Worm (Caenorhabditis elegans) whole organism, L2 larva: Measurements from ENCODE around the gene srt-4.
"Not testable (repeated sequence)": the region's sequence is repeated elsewhere in the genome, so short reads cannot be mapped to it uniquely, and the experiment has no call there.

Source experiments
- C34F6.9 ChIP-seq: fragments of 150-350 bp; optimal IDR thresholded peaks from 2 replicates; lab custom pipeline; 2014; ENCODE audit warnings: missing biosample characterization, missing genetic modification characterization
- F13H6.1 ChIP-seq: sonication (generic microtip); optimal IDR thresholded peaks from 2 replicates; lab custom pipeline; 2016; ENCODE audit warnings: missing genetic modification characterization, missing compliant biosample characterization
- R02D3.7 ChIP-seq: fragments of 150-350 bp; optimal IDR thresholded peaks from 2 replicates; lab custom pipeline; 2014; ENCODE audit warnings: missing biosample characterization, missing genetic modification characterization
- Y55F3AM.14 ChIP-seq: fragments of 200-800 bp; sonication (Bioruptor generic); optimal IDR thresholded peaks from 2 replicates; lab custom pipeline; 2018; ENCODE audit warnings: mild to moderate bottlenecking, missing genetic modification characterization, missing compliant biosample characterization
- ZK546.5 ChIP-seq: sonication (generic microtip); optimal IDR thresholded peaks from 2 replicates; lab custom pipeline; 2017; ENCODE audit warnings: missing biosample characterization, missing genetic modification characterization
- alr-1 ChIP-seq: fragments of 150-350 bp; optimal IDR thresholded peaks from 2 replicates; lab custom pipeline; 2014; ENCODE audit warnings: missing biosample characterization, missing genetic modification characterization
- aly-2 ChIP-seq: fragments of 150-350 bp; optimal IDR thresholded peaks from 2 replicates; lab custom pipeline; 2014; ENCODE audit warnings: missing biosample characterization, missing genetic modification characterization
- ama-1 ChIP-seq: fragments of 150-350 bp; optimal IDR thresholded peaks from 2 replicates; lab custom pipeline; 2018; ENCODE audit warnings: inconsistent platforms
- blmp-1 ChIP-seq: sonication (generic microtip); optimal IDR thresholded peaks from 2 replicates; lab custom pipeline; 2017; ENCODE audit warnings: missing genetic modification characterization, mild to moderate bottlenecking, missing compliant biosample characterization, antibody characterized with exemption, moderate library complexity; ENCODE audit not compliant: insufficient read depth
- ceh-16 ChIP-seq: fragments of 150-350 bp; optimal IDR thresholded peaks from 2 replicates; lab custom pipeline; 2014; ENCODE audit warnings: missing biosample characterization, missing genetic modification characterization
- ceh-82 ChIP-seq: fragments of 150-350 bp; optimal IDR thresholded peaks from 2 replicates; lab custom pipeline; 2014; ENCODE audit warnings: missing biosample characterization, missing genetic modification characterization
- crh-2 ChIP-seq: sonication (generic microtip); optimal IDR thresholded peaks from 2 replicates; lab custom pipeline; 2017; ENCODE audit warnings: missing biosample characterization, missing genetic modification characterization
- dmd-4 ChIP-seq: sonication (generic microtip); optimal IDR thresholded peaks from 2 replicates; lab custom pipeline; 2017; ENCODE audit warnings: missing biosample characterization, missing genetic modification characterization
- egl-27 ChIP-seq: sonication (generic microtip); optimal IDR thresholded peaks from 3 replicates; lab custom pipeline; 2017; ENCODE audit warnings: missing biosample characterization, missing genetic modification reagents, missing genetic modification characterization
- elt-1 ChIP-seq: fragments of 150-350 bp; optimal IDR thresholded peaks from 2 replicates; lab custom pipeline; 2014; ENCODE audit warnings: missing biosample characterization, missing genetic modification characterization
- elt-3 ChIP-seq: sonication (generic microtip); optimal IDR thresholded peaks from 2 replicates; lab custom pipeline; 2017; ENCODE audit warnings: missing biosample characterization, missing genetic modification characterization
- fos-1 ChIP-seq: fragments of 150-350 bp; optimal IDR thresholded peaks from 2 replicates; lab custom pipeline; 2014; ENCODE audit warnings: missing biosample characterization, missing genetic modification characterization
- gmeb-1 ChIP-seq: fragments of 150-350 bp; optimal IDR thresholded peaks from 2 replicates; lab custom pipeline; 2014; ENCODE audit warnings: missing biosample characterization, missing genetic modification characterization
- lin-11 ChIP-seq: fragments of 150-350 bp; sonication (generic microtip); optimal IDR thresholded peaks from 2 replicates; lab custom pipeline; 2014; ENCODE audit warnings: missing biosample characterization, missing genetic modification characterization, inconsistent platforms, mixed read lengths
- lin-13 ChIP-seq: fragments of 150-350 bp; optimal IDR thresholded peaks from 2 replicates; lab custom pipeline; 2014; ENCODE audit warnings: missing biosample characterization, missing genetic modification reagents, missing genetic modification characterization
- lin-39 ChIP-seq: fragments of 150-350 bp; optimal IDR thresholded peaks from 2 replicates; lab custom pipeline; 2014; ENCODE audit warnings: missing biosample characterization, missing genetic modification reagents, missing genetic modification characterization
- lsy-2 ChIP-seq, 2 experiments: fragments of 150-350 bp in 1 of 2; sonication (generic microtip) in 1 of 2; optimal IDR thresholded peaks; 2 replicates each; lab custom pipeline; 2014 to 2017; ENCODE audit warnings: missing biosample characterization in 2 of 2, missing genetic modification characterization in 2 of 2
- mab-5 ChIP-seq: fragments of 150-350 bp; optimal IDR thresholded peaks from 2 replicates; lab custom pipeline; 2014; ENCODE audit warnings: missing biosample characterization, missing genetic modification characterization
- mbf-1 ChIP-seq: sonication (generic microtip); optimal IDR thresholded peaks from 2 replicates; lab custom pipeline; 2017; ENCODE audit warnings: missing biosample characterization, missing genetic modification characterization
- mdl-1 ChIP-seq, 2 experiments: fragments of 150-350 bp in 1 of 2; sonication (generic microtip) in 1 of 2; optimal IDR thresholded peaks; 2 replicates each; lab custom pipeline; 2017; ENCODE audit warnings: missing biosample characterization in 2 of 2, missing genetic modification characterization in 2 of 2
- nhr-10 ChIP-seq: sonication (generic microtip); optimal IDR thresholded peaks from 2 replicates; lab custom pipeline; 2017; ENCODE audit warnings: missing biosample characterization, missing genetic modification characterization
- nhr-11 ChIP-seq: fragments of 150-350 bp; optimal IDR thresholded peaks from 2 replicates; lab custom pipeline; 2014; ENCODE audit warnings: missing biosample characterization, missing genetic modification characterization
- nhr-12 ChIP-seq: fragments of 150-350 bp; optimal IDR thresholded peaks from 2 replicates; lab custom pipeline; 2014; ENCODE audit warnings: missing biosample characterization, missing genetic modification characterization
- nhr-129 ChIP-seq: fragments of 150-350 bp; optimal IDR thresholded peaks from 2 replicates; lab custom pipeline; 2014; ENCODE audit warnings: missing biosample characterization, missing genetic modification characterization
- nhr-21 ChIP-seq: fragments of 150-350 bp; optimal IDR thresholded peaks from 2 replicates; lab custom pipeline; 2014; ENCODE audit warnings: missing biosample characterization, missing genetic modification characterization
- nhr-23 ChIP-seq: fragments of 150-350 bp; optimal IDR thresholded peaks from 2 replicates; lab custom pipeline; 2014; ENCODE audit warnings: missing biosample characterization, missing genetic modification reagents, missing genetic modification characterization
- nhr-237 ChIP-seq: fragments of 150-350 bp; optimal IDR thresholded peaks from 2 replicates; lab custom pipeline; 2014; ENCODE audit warnings: missing biosample characterization, missing genetic modification characterization
- nhr-25 ChIP-seq: fragments of 150-350 bp; sonication (generic microtip); optimal IDR thresholded peaks from 3 replicates; lab custom pipeline; 2014; ENCODE audit warnings: missing biosample characterization, missing genetic modification characterization
- nhr-6 ChIP-seq: fragments of 150-350 bp; optimal IDR thresholded peaks from 2 replicates; lab custom pipeline; 2014; ENCODE audit warnings: missing biosample characterization, missing genetic modification characterization
- nhr-77 ChIP-seq: fragments of 150-350 bp; optimal IDR thresholded peaks from 2 replicates; lab custom pipeline; 2014; ENCODE audit warnings: missing biosample characterization, missing genetic modification characterization
- peb-1 ChIP-seq: fragments of 150-350 bp; optimal IDR thresholded peaks from 2 replicates; lab custom pipeline; 2014; ENCODE audit warnings: missing biosample characterization, missing genetic modification characterization
- sem-4 ChIP-seq: fragments of 150-350 bp; optimal IDR thresholded peaks from 2 replicates; lab custom pipeline; 2014; ENCODE audit warnings: missing biosample characterization, missing genetic modification reagents, missing genetic modification characterization
- skn-1 ChIP-seq: sonication (generic microtip); optimal IDR thresholded peaks from 2 replicates; lab custom pipeline; 2017; ENCODE audit warnings: missing biosample characterization, missing genetic modification characterization
- sma-3 ChIP-seq: sonication (generic microtip); optimal IDR thresholded peaks from 2 replicates; lab custom pipeline; 2016; ENCODE audit warnings: missing genetic modification reagents, missing genetic modification characterization, missing compliant biosample characterization
- sma-9 ChIP-seq, 2 experiments: fragments of 150-350 bp in 1 of 2; sonication (generic microtip) in 1 of 2; optimal IDR thresholded peaks; 2 replicates each; lab custom pipeline; 2014 to 2016; ENCODE audit warnings: missing genetic modification characterization in 2 of 2, mild to moderate bottlenecking in 1 of 2, missing biosample characterization in 1 of 2, missing compliant biosample characterization in 1 of 2, missing genetic modification reagents in 1 of 2, moderate library complexity in 1 of 2
- snpc-4 ChIP-seq: fragments of 150-350 bp; optimal IDR thresholded peaks from 2 replicates; lab custom pipeline; 2014; ENCODE audit warnings: missing biosample characterization, missing genetic modification characterization
- unc-39 ChIP-seq: fragments of 150-350 bp; optimal IDR thresholded peaks from 2 replicates; lab custom pipeline; 2014; ENCODE audit warnings: missing biosample characterization, missing genetic modification characterization
- unc-55 ChIP-seq: fragments of 150-350 bp; sonication (generic microtip); optimal IDR thresholded peaks from 3 replicates; lab custom pipeline; 2014; ENCODE audit warnings: missing biosample characterization, missing genetic modification reagents, missing genetic modification characterization
- unc-62 ChIP-seq: fragments of 150-350 bp; optimal IDR thresholded peaks from 2 replicates; lab custom pipeline; 2014; ENCODE audit warnings: missing biosample characterization, missing genetic modification reagents, missing genetic modification characterization
- zag-1 ChIP-seq: fragments of 150-350 bp; optimal IDR thresholded peaks from 2 replicates; lab custom pipeline; 2014; ENCODE audit warnings: missing biosample characterization, missing genetic modification characterization
- ztf-1 ChIP-seq: fragments of 200-800 bp; sonication (Bioruptor generic); conservative IDR thresholded peaks from 2 replicates; pipeline ENCODE4 v1.3.6; 2022; ENCODE audit warnings: missing genetic modification characterization, missing compliant biosample characterization
- ztf-11 ChIP-seq: sonication (generic microtip); optimal IDR thresholded peaks from 2 replicates; lab custom pipeline; 2017; ENCODE audit warnings: missing biosample characterization, missing genetic modification characterization
- ztf-4 ChIP-seq: fragments of 150-350 bp; optimal IDR thresholded peaks from 2 replicates; lab custom pipeline; 2014; ENCODE audit warnings: missing biosample characterization, missing genetic modification characterization

Gene srt-4

ce11 chrV:2598830-2599229, 21.1 kb downstream of the srt-4 start, which contains the start of gene F53E10.5:
Gene F53E10.5 (minus strand): TSS chrV:2598930.
- not testable (repeated sequence) for TF ChIP-seq mdl-1 (tag; optimal IDR thresholded peaks at IDR 0.05; lab: Kevin White, UChicago); aly-2 (tag; lab: Kevin White, UChicago); ztf-11 (tag; lab: Kevin White, UChicago)

- TF ChIP-seq nhr-12 = no peak
- no peak for TF ChIP-seq sem-4 (tag; lab: Kevin White, UChicago)
- peak; percentile 88 for TF ChIP-seq F13H6.1 (tag; lab: Kevin White, UChicago)
- TF ChIP-seq mdl-1 (tag; optimal IDR thresholded peaks at IDR 0.05; lab: Kevin White, UChicago) = no peak
- TF ChIP-seq mbf-1 = no peak
- TF ChIP-seq nhr-21 = peak; percentile 56
- peak; percentile 30 for TF ChIP-seq zag-1 (tag; lab: Kevin White, UChicago)
- TF ChIP-seq lin-13 (GFP tag; lab: Kevin White, UChicago) = peak; percentile 88
- no peak for TF ChIP-seq skn-1 (tag; lab: Kevin White, UChicago)
- no peak for TF ChIP-seq ceh-16 (tag; lab: Kevin White, UChicago)
- peak; percentile 69 to 90 for TF ChIP-seq lsy-2 (tag; optimal IDR thresholded peaks at IDR 0.05; lab: Kevin White, UChicago)
- peak; percentile 28 for TF ChIP-seq ztf-4 (tag; lab: Kevin White, UChicago)
- no peak for TF ChIP-seq nhr-25 (tag; lab: Kevin White, UChicago)
- no peak for TF ChIP-seq egl-27
- no peak for TF ChIP-seq elt-1 (tag; lab: Kevin White, UChicago)
- no peak for TF ChIP-seq nhr-23 (tag; lab: Kevin White, UChicago)
- peak; percentile 85 for TF ChIP-seq unc-55
- TF ChIP-seq nhr-11 (tag; lab: Kevin White, UChicago) = no peak
- TF ChIP-seq ama-1 (lab: Kevin White, UChicago) = no peak
- no peak for TF ChIP-seq alr-1 (tag; lab: Kevin White, UChicago)
- TF ChIP-seq nhr-237 (tag; lab: Kevin White, UChicago) = peak; percentile 29
- peak; percentile 33 for TF ChIP-seq mab-5 (tag; lab: Kevin White, UChicago)
- TF ChIP-seq nhr-10 (tag; lab: Kevin White, UChicago) = no peak
- TF ChIP-seq lin-39 (tag; lab: Kevin White, UChicago) = no peak
- TF ChIP-seq sma-9 (GFP tag; optimal IDR thresholded peaks at IDR 0.05; lab: Kevin White, UChicago) = peak; percentile 89
- TF ChIP-seq sma-9 (tag; optimal IDR thresholded peaks at IDR 0.05; lab: Kevin White, UChicago) = no peak
- TF ChIP-seq Y55F3AM.14 (GFP tag; lab: Kevin White, UChicago) = no peak
- peak; percentile 29 for TF ChIP-seq fos-1 (tag; lab: Kevin White, UChicago)
- peak; percentile 57 for TF ChIP-seq lin-11 (tag; lab: Kevin White, UChicago)
- peak; percentile 99 for TF ChIP-seq gmeb-1 (tag; lab: Kevin White, UChicago)
- TF ChIP-seq crh-2 = peak; percentile 78
- no peak for TF ChIP-seq blmp-1
- TF ChIP-seq ztf-1 (GFP tag; lab: Robert Waterston, UW) = no peak
- no peak for TF ChIP-seq elt-3 (tag; lab: Kevin White, UChicago)
- TF ChIP-seq snpc-4 = peak; percentile 46
- TF ChIP-seq R02D3.7 = no peak
- peak; percentile 55 for TF ChIP-seq ZK546.5 (tag; lab: Kevin White, UChicago)
- TF ChIP-seq ceh-82 (tag; lab: Kevin White, UChicago) = peak; percentile 30
- TF ChIP-seq nhr-129 (tag; lab: Kevin White, UChicago) = peak; percentile 81
- TF ChIP-seq unc-39 (tag; lab: Kevin White, UChicago) = no peak
- TF ChIP-seq unc-62 (GFP tag; lab: Kevin White, UChicago) = no peak
- TF ChIP-seq ztf-11 (tag; lab: Kevin White, UChicago) = no peak
- TF ChIP-seq nhr-77 (tag; lab: Kevin White, UChicago) = no peak
- peak; percentile 69 for TF ChIP-seq C34F6.9 (tag; lab: Kevin White, UChicago)
- TF ChIP-seq dmd-4 (tag; lab: Kevin White, UChicago) = no peak
- TF ChIP-seq nhr-6 = peak; percentile 24
- TF ChIP-seq peb-1 (tag; lab: Kevin White, UChicago) = no peak
- TF ChIP-seq aly-2 (tag; lab: Kevin White, UChicago) = no peak
- TF ChIP-seq sma-3 = peak; percentile 66
- TF ChIP-seq, all 48 proteins: peak for 21
Measured at ce11 chrV:2600543-2600942, 22.8 kb downstream of the srt-4 start.
